Fruit fly (Drosophila melanogaster) whole organism, embryonic: ENCODE results near the gene MICU3.

ENCODE experiments used
- Abd-B ChIP-seq: fragments of 200-800 bp; sonication (Bioruptor generic); optimal IDR thresholded peaks from 2 replicates; lab custom pipeline; 2018; ENCODE audit warnings: missing biosample characterization, mild to moderate bottlenecking, missing genetic modification characterization, moderate library complexity
- CG10543 ChIP-seq: fragments of 200-800 bp; sonication (Bioruptor generic); optimal IDR thresholded peaks from 3 replicates; lab custom pipeline; 2017; ENCODE audit warnings: missing biosample characterization, mild to moderate bottlenecking, missing genetic modification characterization, moderate library complexity
- CG10979 ChIP-seq: fragments of 200-800 bp; sonication (Bioruptor generic); optimal IDR thresholded peaks from 2 replicates; lab custom pipeline; 2018; ENCODE audit warnings: missing biosample characterization, mild to moderate bottlenecking, missing genetic modification characterization, moderate library complexity
- CG11456 ChIP-seq: fragments of 200-800 bp; sonication (Bioruptor generic); IDR thresholded peaks from 3 replicates; pipeline ENCODE4 v1.3.6; 2022; ENCODE audit warnings: missing biosample characterization, missing genetic modification characterization
- CG15479 ChIP-seq: fragments of 200-800 bp; sonication (Bioruptor generic); optimal IDR thresholded peaks from 3 replicates; lab custom pipeline; 2019; ENCODE audit warnings: missing biosample characterization, mild to moderate bottlenecking, missing genetic modification characterization, moderate library complexity
- CG17359 ChIP-seq: fragments of 200-800 bp; sonication (Bioruptor generic); optimal IDR thresholded peaks from 3 replicates; lab custom pipeline; 2018; ENCODE audit warnings: missing biosample characterization, mild to moderate bottlenecking, missing genetic modification characterization, moderate library complexity
- CG17361 ChIP-seq: fragments of 200-800 bp; sonication (Bioruptor generic); IDR thresholded peaks from 3 replicates; pipeline ENCODE4 v1.3.6; 2022; ENCODE audit warnings: missing biosample characterization, missing genetic modification characterization
- CG18262 ChIP-seq: fragments of 200-800 bp; optimal IDR thresholded peaks from 3 replicates; lab custom pipeline; 2019; ENCODE audit warnings: missing biosample characterization, mild to moderate bottlenecking, missing genetic modification characterization, moderate library complexity
- CG2712 ChIP-seq: fragments of 200-800 bp; optimal IDR thresholded peaks from 3 replicates; lab custom pipeline; 2019; ENCODE audit warnings: missing biosample characterization, mild to moderate bottlenecking, missing genetic modification characterization, moderate library complexity
- CG30020 ChIP-seq: fragments of 200-800 bp; optimal IDR thresholded peaks from 2 replicates; lab custom pipeline; 2019; ENCODE audit warnings: missing biosample characterization, mild to moderate bottlenecking, missing genetic modification characterization, moderate library complexity
- CG31441 ChIP-seq: fragments of 200-800 bp; sonication (Bioruptor generic); IDR thresholded peaks from 2 replicates; pipeline ENCODE4 v1.3.6; 2022; ENCODE audit warnings: missing biosample characterization, missing genetic modification characterization
- CG9817 ChIP-seq: fragments of 200-800 bp; sonication (Bioruptor generic); optimal IDR thresholded peaks from 2 replicates; lab custom pipeline; 2018; ENCODE audit warnings: missing biosample characterization, mild to moderate bottlenecking, missing genetic modification characterization, moderate library complexity
- Doc2 ChIP-seq: fragments of 200-800 bp; sonication (Bioruptor generic); IDR thresholded peaks from 2 replicates; pipeline ENCODE4 v1.3.6; 2022; ENCODE audit warnings: missing biosample characterization, missing genetic modification characterization
- Drgx ChIP-seq: fragments of 200-800 bp; sonication (Bioruptor generic); IDR thresholded peaks from 2 replicates; pipeline ENCODE4 v1.3.6; 2022; ENCODE audit warnings: missing biosample characterization, missing genetic modification characterization
- Ets65A ChIP-seq: fragments of 200-800 bp; sonication (Bioruptor generic); peaks from one replicate; lab custom pipeline; 2016; ENCODE audit warnings: missing biosample characterization, missing genetic modification characterization
- Fer1 ChIP-seq: fragments of 200-800 bp; sonication (Bioruptor generic); optimal IDR thresholded peaks from 2 replicates; lab custom pipeline; 2017; ENCODE audit warnings: missing biosample characterization, mild to moderate bottlenecking, missing genetic modification characterization
- H15 ChIP-seq: fragments of 200-800 bp; sonication (Bioruptor generic); IDR thresholded peaks from 3 replicates; pipeline ENCODE4 v1.3.6; 2022; ENCODE audit warnings: missing biosample characterization, missing genetic modification characterization
- Hand ChIP-seq: fragments of 200-800 bp; sonication (Bioruptor generic); optimal IDR thresholded peaks from 2 replicates; lab custom pipeline; 2017; ENCODE audit warnings: mild to moderate bottlenecking, missing biosample characterization, missing genetic modification reagents, missing genetic modification characterization
- Hr3 ChIP-seq: fragments of 200-800 bp; sonication (Bioruptor generic); optimal IDR thresholded peaks from 3 replicates; lab custom pipeline; 2016; ENCODE audit warnings: missing biosample characterization, missing genetic modification characterization
- PHDP ChIP-seq: fragments of 200-800 bp; sonication (Bioruptor generic); optimal IDR thresholded peaks from 3 replicates; lab custom pipeline; 2018; ENCODE audit warnings: missing biosample characterization, mild to moderate bottlenecking, missing genetic modification characterization, moderate library complexity
- Xbp1 ChIP-seq: fragments of 200-800 bp; sonication (Bioruptor generic); optimal IDR thresholded peaks from 3 replicates; lab custom pipeline; 2016; ENCODE audit warnings: missing biosample characterization, mild to moderate bottlenecking, missing genetic modification characterization
- ac ChIP-seq: fragments of 200-800 bp; sonication (Bioruptor generic); optimal IDR thresholded peaks from 3 replicates; lab custom pipeline; 2017; ENCODE audit warnings: missing biosample characterization, mild to moderate bottlenecking, missing genetic modification characterization
- bab2 ChIP-seq: fragments of 200-800 bp; sonication (Bioruptor generic); optimal IDR thresholded peaks from 2 replicates; lab custom pipeline; 2016; ENCODE audit warnings: missing biosample characterization, missing genetic modification characterization
- ci ChIP-seq: fragments of 200-800 bp; sonication (Bioruptor generic); IDR thresholded peaks from 3 replicates; pipeline ENCODE4 v1.3.6; 2022; ENCODE audit warnings: missing biosample characterization, missing genetic modification characterization
- crc ChIP-seq: fragments of 200-800 bp; sonication (Bioruptor generic); optimal IDR thresholded peaks from 2 replicates; lab custom pipeline; 2016; ENCODE audit warnings: missing biosample characterization, missing genetic modification characterization
- dan ChIP-seq: fragments of 200-800 bp; sonication (Bioruptor generic); IDR thresholded peaks from 2 replicates; pipeline ENCODE4 v1.3.6; 2022; ENCODE audit warnings: missing biosample characterization, missing genetic modification characterization
- dmrt11E ChIP-seq: fragments of 200-800 bp; sonication (Bioruptor generic); optimal IDR thresholded peaks from 3 replicates; lab custom pipeline; 2018; ENCODE audit warnings: missing biosample characterization, mild to moderate bottlenecking, missing genetic modification characterization, moderate library complexity
- gce ChIP-seq: fragments of 200-800 bp; sonication (Bioruptor generic); IDR thresholded peaks from 3 replicates; pipeline ENCODE4 v1.3.6; 2022; ENCODE audit warnings: missing biosample characterization, missing genetic modification characterization
- gem ChIP-seq: fragments of 200-800 bp; sonication (Bioruptor generic); optimal IDR thresholded peaks from 2 replicates; lab custom pipeline; 2019; ENCODE audit warnings: missing biosample characterization, mild to moderate bottlenecking, missing genetic modification characterization, moderate library complexity
- gro ChIP-seq: fragments of 200-800 bp; sonication (Bioruptor generic); optimal IDR thresholded peaks from 2 replicates; lab custom pipeline; 2016; ENCODE audit warnings: missing biosample characterization, missing genetic modification characterization
- oc ChIP-seq: fragments of 200-800 bp; sonication (Bioruptor generic); optimal IDR thresholded peaks from 2 replicates; lab custom pipeline; 2018; ENCODE audit warnings: missing biosample characterization, mild to moderate bottlenecking, missing genetic modification characterization, moderate library complexity
- phol ChIP-seq: fragments of 200-800 bp; sonication (Bioruptor generic); optimal IDR thresholded peaks from 3 replicates; lab custom pipeline; 2018; ENCODE audit warnings: missing biosample characterization, mild to moderate bottlenecking, missing genetic modification characterization, moderate library complexity
- sd ChIP-seq: fragments of 200-800 bp; sonication (Bioruptor generic); optimal IDR thresholded peaks from 3 replicates; lab custom pipeline; 2018; ENCODE audit warnings: missing biosample characterization, mild to moderate bottlenecking, missing genetic modification characterization, moderate library complexity
- sens ChIP-seq: fragments of 200-800 bp; sonication (Bioruptor generic); peaks from one replicate; lab custom pipeline; 2016; ENCODE audit warnings: missing biosample characterization, missing genetic modification characterization

The MICU3 gene

dm6 chr3R:19807745-19808429, 39.2 kb upstream of the MICU3 start:
- peak; percentile 82 for TF ChIP-seq Ets65A (GFP tag; lab: Kevin White, UChicago)
- peak; percentile 0 for TF ChIP-seq phol (tag; lab: Kevin White, UChicago)
- TF ChIP-seq CG2712 (tag; lab: Kevin White, UChicago) = peak; percentile 43
- no peak for TF ChIP-seq CG9817 (tag; lab: Kevin White, UChicago)
- no peak for TF ChIP-seq Hand (GFP tag; lab: Kevin White, UChicago)
- no peak for TF ChIP-seq crc (GFP tag; lab: Kevin White, UChicago)
- no peak for TF ChIP-seq sens (GFP tag; lab: Kevin White, UChicago)
- peak; percentile 50 for TF ChIP-seq CG18262 (tag; lab: Kevin White, UChicago)
- TF ChIP-seq gce (GFP tag; lab: Robert Waterston, UW) = no peak
- peak; percentile 18 for TF ChIP-seq CG15479 (GFP tag; lab: Kevin White, UChicago)
- TF ChIP-seq CG31441 (GFP tag; lab: Robert Waterston, UW) = peak; percentile 46; the same call in 1 of the 2 replicates
- TF ChIP-seq Xbp1 (GFP tag; lab: Kevin White, UChicago) = no peak
- TF ChIP-seq CG17361 (GFP tag; lab: Robert Waterston, UW) = peak; percentile 49; the same call in 2 of the 3 replicates
- TF ChIP-seq Drgx (GFP tag; lab: Robert Waterston, UW) = peak; percentile 22; the same call in 1 of the 2 replicates
- no peak for TF ChIP-seq CG10979 (tag; lab: Kevin White, UChicago)
- no peak for TF ChIP-seq sd
- TF ChIP-seq CG10543 = no peak
- no peak for TF ChIP-seq Hr3 (GFP tag; lab: Kevin White, UChicago)
- no peak for TF ChIP-seq H15 (GFP tag; lab: Robert Waterston, UW)
- TF ChIP-seq dmrt11E (tag; lab: Kevin White, UChicago) = peak; percentile 32
- no peak for TF ChIP-seq CG30020 (tag; lab: Kevin White, UChicago)
- TF ChIP-seq gem (tag; lab: Kevin White, UChicago) = peak; percentile 4

dm6 chr3R:19808430-19808756, 38.7 kb upstream of the MICU3 start:
- TF ChIP-seq Doc2 (GFP tag; lab: Robert Waterston, UW) (no peak), CG10543 (no peak), CG15479 (GFP tag; lab: Kevin White, UChicago) (peak; percentile 67)
- TF ChIP-seq, all 482 proteins: peak for 1

DNA sequence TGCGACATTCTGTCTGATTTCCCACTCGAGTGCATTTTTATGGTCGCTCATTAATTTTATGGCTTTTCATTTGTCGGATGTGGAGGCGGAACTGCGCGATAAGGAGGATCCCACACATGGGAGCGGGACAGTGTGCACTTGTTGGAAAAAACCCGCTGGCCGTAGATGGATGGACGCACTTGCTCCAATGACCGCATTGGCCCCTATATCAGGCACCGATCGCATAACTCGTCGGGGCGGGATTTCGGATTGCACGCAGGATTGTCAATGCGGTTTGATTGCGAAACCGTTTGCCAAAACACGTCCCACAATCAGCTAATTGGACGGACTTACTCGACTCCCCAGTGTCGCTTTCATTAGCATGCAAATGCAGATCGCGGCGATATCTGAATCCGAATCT, 35.6 kb upstream of the MICU3 start:
- no peak for TF ChIP-seq ci (GFP tag; lab: Robert Waterston, UW)
- no peak for TF ChIP-seq bab2 (GFP tag; lab: Kevin White, UChicago)
- no peak for TF ChIP-seq Fer1
- no peak for TF ChIP-seq oc
- TF ChIP-seq Abd-B (GFP tag; lab: Kevin White, UChicago) = no peak
- no peak for TF ChIP-seq dan (GFP tag; lab: Robert Waterston, UW)
- TF ChIP-seq CG17359 (tag; lab: Kevin White, UChicago) = no peak

- no peak for TF ChIP-seq PHDP (tag; lab: Kevin White, UChicago)
- TF ChIP-seq gro (GFP tag; lab: Kevin White, UChicago) = no peak
- peak; percentile 78 for TF ChIP-seq Ets65A (GFP tag; lab: Kevin White, UChicago)
- no peak for TF ChIP-seq ac
- TF ChIP-seq CG11456 (GFP tag; lab: Robert Waterston, UW) = no peak
- TF ChIP-seq, all 482 proteins: peak for 1
These were observed 34.6 kb upstream of the MICU3 start for dm6 chr3R:19812472-19812871.
